Fruit fly (Drosophila melanogaster): ENCODE results near the gene CG33301.

The CG33301 gene

dm6 chr2L:10057236-10057635 is 7.9 kb downstream of the CG33301 start (continued):
- TF ChIP-seq wek (GFP tag; optimal IDR thresholded peaks at IDR 0.05) (no peak), fu2 (GFP tag; optimal IDR thresholded peaks at IDR 0.05) (peak; percentile 41), CG18011 (GFP tag; optimal IDR thresholded peaks at IDR 0.05) (no peak), lilli (GFP tag; optimal IDR thresholded peaks at IDR 0.05) (peak; percentile 62), CG11560 (tag; IDR thresholded peaks at IDR 0.05) (0 out of 3 replicates have a peak, but pooled peaks have one; percentile 40), jigr1 (GFP tag; IDR thresholded peaks at IDR 0.05) (0 out of 3 replicates have a peak, but pooled peaks have one; percentile 70), Max (GFP tag; optimal IDR thresholded peaks at IDR 0.05) (peak; percentile 51), en (GFP tag; optimal IDR thresholded peaks at IDR 0.05) (peak; percentile 68), Blimp-1 (GFP tag; optimal IDR thresholded peaks at IDR 0.05) (peak; percentile 66), CG12219 (GFP tag; optimal IDR thresholded peaks at IDR 0.05) (peak; percentile 65), CG11247 (GFP tag; IDR thresholded peaks at IDR 0.05) (peak; percentile 77), CG8281 (tag; optimal IDR thresholded peaks at IDR 0.05) (peak; percentile 43), fd64A (GFP tag; optimal IDR thresholded peaks at IDR 0.05) (peak; percentile 34), CG14667 (GFP tag; IDR thresholded peaks at IDR 0.05) (peak; percentile 80), Xrp1 (GFP tag; IDR thresholded peaks at IDR 0.05) (peak; percentile 96), tin (GFP tag; optimal IDR thresholded peaks at IDR 0.05) (peak; percentile 71), CG7745 (tag; optimal IDR thresholded peaks at IDR 0.05) (no peak), CG10366 (GFP tag; IDR thresholded peaks at IDR 0.05) (peak; percentile 80), maf-S (GFP tag; optimal IDR thresholded peaks at IDR 0.05) (peak; percentile 41), CG8388 (GFP tag; optimal IDR thresholded peaks at IDR 0.05) (peak; percentile 60), CG34422 (GFP tag; IDR thresholded peaks at IDR 0.05) (peak; percentile 87; the same call in 2 of the 3 replicates), Fer3 (tag; optimal IDR thresholded peaks at IDR 0.05) (peak; percentile 45), CG9609 (GFP tag; optimal IDR thresholded peaks at IDR 0.05) (peak; percentile 53), gsb-n (tag; optimal IDR thresholded peaks at IDR 0.05) (peak; percentile 67), CG2199 (GFP tag; IDR thresholded peaks at IDR 0.05) (peak; percentile 85), Rx (GFP tag; IDR thresholded peaks at IDR 0.05) (peak; percentile 81), CG1024 (GFP tag; IDR thresholded peaks at IDR 0.05) (peak; percentile 80), Atf3 (GFP tag; optimal IDR thresholded peaks at IDR 0.05) (peak; percentile 72), Ptx1 (GFP tag; IDR thresholded peaks at IDR 0.05) (peak; percentile 87), sna (GFP tag; IDR thresholded peaks at IDR 0.05; ENCODE audit: partially characterized antibody) (no peak), Chrac-16 (GFP tag; optimal IDR thresholded peaks at IDR 0.05) (peak; percentile 76), Taf1 (GFP tag; IDR thresholded peaks at IDR 0.05) (no peak), Nf-YC (tag; optimal IDR thresholded peaks at IDR 0.05) (no peak), CG31224 (GFP tag; IDR thresholded peaks at IDR 0.05) (peak; percentile 37; the same call in 1 of the 2 replicates), MTF-1 (GFP tag; optimal IDR thresholded peaks at IDR 0.05; ENCODE audit: borderline replicate concordance) (peak; percentile 39), CG1647 (GFP tag; optimal IDR thresholded peaks at IDR 0.05) (peak; percentile 10), Ravus (GFP tag; IDR thresholded peaks at IDR 0.05) (peak; percentile 16; the same call in 1 of the 2 replicates), Antp (GFP tag; optimal IDR thresholded peaks at IDR 0.05) (peak; percentile 84), crc (GFP tag; optimal IDR thresholded peaks at IDR 0.05) (peak; percentile 51), CkIIα-i1 (GFP tag; IDR thresholded peaks at IDR 0.05) (no peak), CG17328 (GFP tag; IDR thresholded peaks at IDR 0.05) (peak; percentile 91), CG3838 (GFP tag; optimal IDR thresholded peaks at IDR 0.05) (no peak), CG9215 (GFP tag; IDR thresholded peaks at IDR 0.05) (peak; percentile 55; the same call in 1 of the 2 replicates), ems (GFP tag; optimal IDR thresholded peaks at IDR 0.05) (peak; percentile 54), lmd (GFP tag; IDR thresholded peaks at IDR 0.05) (peak; percentile 83), Dll (GFP tag; IDR thresholded peaks at IDR 0.05; ENCODE audit: partially characterized antibody) (no peak), B-H1 (GFP tag; IDR thresholded peaks at IDR 0.05) (peak; percentile 56; the same call in 2 of the 3 replicates), CG6765 (GFP tag; optimal IDR thresholded peaks at IDR 0.05) (no peak), CG9727 (GFP tag; optimal IDR thresholded peaks at IDR 0.05) (peak; percentile 79), CG1792 (GFP tag; optimal IDR thresholded peaks at IDR 0.05) (peak; percentile 35), CG33213 (GFP tag; optimal IDR thresholded peaks at IDR 0.05) (peak; percentile 67)

All from whole organism, embryonic.